Fruit fly (Drosophila melanogaster): Measurements from ENCODE around the gene CG12278.

DNA sequence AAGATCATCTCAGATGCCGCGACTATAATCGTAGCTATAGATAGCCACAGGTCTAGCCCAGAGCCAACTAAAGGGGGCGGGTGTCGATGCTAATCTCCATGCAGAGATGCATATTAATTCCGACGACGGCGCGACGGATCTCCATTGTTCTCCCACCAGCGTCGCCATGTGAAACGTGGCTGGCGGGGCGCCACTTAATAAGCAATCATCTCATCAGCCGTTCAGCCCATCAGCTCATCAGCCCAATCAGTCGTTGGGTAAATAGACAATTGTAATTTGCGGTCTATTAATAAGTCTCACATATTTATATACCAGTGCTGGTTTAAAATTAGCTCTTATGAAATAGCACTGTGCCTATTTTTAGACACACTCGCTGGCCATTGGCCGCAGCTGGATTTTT, 18.4 kb upstream of the CG12278 start:
- TF ChIP-seq Adf1 (GFP tag; IDR thresholded peaks at IDR 0.05) (no peak), jumu (GFP tag; optimal IDR thresholded peaks at IDR 0.05) (no peak), Dll (GFP tag; IDR thresholded peaks at IDR 0.05; ENCODE audit: partially characterized antibody) (no peak), psq (GFP tag; optimal IDR thresholded peaks at IDR 0.05) (no peak)
